Worm (Caenorhabditis elegans) whole organism, L4 larva: ENCODE data around the gene Y75B8A.25.

Experiments
- F10B5.3 ChIP-seq: sonication (generic microtip); optimal IDR thresholded peaks from 2 replicates; lab custom pipeline; 2016; ENCODE audit warnings: mild to moderate bottlenecking, missing genetic modification characterization, missing compliant biosample characterization
- ZK337.2 ChIP-seq: fragments of 200-800 bp; sonication (Bioruptor generic); IDR thresholded peaks from 2 replicates; pipeline ENCODE4 v1.3.6; 2022; ENCODE audit warnings: missing genetic modification reagents, missing genetic modification characterization, missing compliant biosample characterization
- aha-1 ChIP-seq: fragments of 150-350 bp; peaks from one replicate; lab custom pipeline; 2014; ENCODE audit warnings: missing biosample characterization, missing genetic modification characterization
- attf-4 ChIP-seq: sonication (generic microtip); optimal IDR thresholded peaks from 3 replicates; lab custom pipeline; 2017; ENCODE audit warnings: missing biosample characterization, missing genetic modification characterization
- ceh-62 ChIP-seq: sonication (generic microtip); optimal IDR thresholded peaks from 2 replicates; lab custom pipeline; 2017; ENCODE audit warnings: missing biosample characterization, missing genetic modification characterization
- cey-2 ChIP-seq: sonication (generic microtip); optimal IDR thresholded peaks from 3 replicates; lab custom pipeline; 2017; ENCODE audit warnings: missing genetic modification characterization, mild to moderate bottlenecking, missing compliant biosample characterization, antibody characterized with exemption, borderline replicate concordance; ENCODE audit not compliant: insufficient read depth
- daf-12 ChIP-seq: fragments of 150-350 bp; optimal IDR thresholded peaks from 2 replicates; lab custom pipeline; 2014; ENCODE audit warnings: missing biosample characterization, missing genetic modification reagents, missing genetic modification characterization
- daf-16 ChIP-seq, 3 experiments: sonication (generic microtip); optimal IDR thresholded peaks; 2 replicates each; lab custom pipeline; 2016 to 2017; ENCODE audit warnings: missing genetic modification characterization in 3 of 3, missing genetic modification reagents in 3 of 3, mild to moderate bottlenecking in 2 of 3, missing compliant biosample characterization in 2 of 3, missing biosample characterization in 1 of 3, moderate library complexity in 1 of 3
- daf-19 ChIP-seq: fragments of 200-800 bp; sonication (Bioruptor generic); conservative IDR thresholded peaks from 2 replicates; pipeline ENCODE4 v1.3.6; 2022; ENCODE audit warnings: missing genetic modification characterization, missing compliant biosample characterization
- daf-8 ChIP-seq: fragments of 200-800 bp; sonication (Bioruptor generic); IDR thresholded peaks from 2 replicates; pipeline ENCODE4 v1.3.6; 2022; ENCODE audit warnings: missing genetic modification characterization, missing compliant biosample characterization
- dmd-6 ChIP-seq: fragments of 200-800 bp; sonication (Bioruptor generic); IDR thresholded peaks from 2 replicates; pipeline ENCODE4 v1.3.6; 2022; ENCODE audit warnings: missing genetic modification reagents, missing genetic modification characterization, missing compliant biosample characterization
- dmd-8 ChIP-seq: fragments of 200-800 bp; sonication (Bioruptor generic); IDR thresholded peaks from 2 replicates; pipeline ENCODE4 v1.3.6; 2022; ENCODE audit warnings: missing genetic modification characterization, missing compliant biosample characterization
- dpl-1 ChIP-seq: fragments of 150-350 bp; optimal IDR thresholded peaks from 2 replicates; lab custom pipeline; 2014; ENCODE audit warnings: missing biosample characterization, missing genetic modification reagents, missing genetic modification characterization
- duxl-1 ChIP-seq: sonication (generic microtip); optimal IDR thresholded peaks from 2 replicates; lab custom pipeline; 2016; ENCODE audit warnings: mild to moderate bottlenecking, missing genetic modification characterization, moderate library complexity, missing compliant biosample characterization; ENCODE audit not compliant: poor library complexity
- egl-43 ChIP-seq: fragments of 200-800 bp; sonication (Bioruptor generic); IDR thresholded peaks from 2 replicates; pipeline ENCODE4 v1.3.6; 2022; ENCODE audit warnings: missing genetic modification reagents, missing genetic modification characterization, missing compliant biosample characterization
- fos-1 ChIP-seq: fragments of 150-350 bp; optimal IDR thresholded peaks from 2 replicates; lab custom pipeline; 2014; ENCODE audit warnings: missing biosample characterization, missing genetic modification characterization
- hlh-30 ChIP-seq: sonication (generic microtip); optimal IDR thresholded peaks from 2 replicates; lab custom pipeline; 2017; ENCODE audit warnings: antibody characterized with exemption, mild to moderate bottlenecking, missing genetic modification characterization, missing compliant biosample characterization; ENCODE audit not compliant: insufficient read depth
- jun-1 ChIP-seq: fragments of 150-350 bp; optimal IDR thresholded peaks from 2 replicates; lab custom pipeline; 2014; ENCODE audit warnings: missing biosample characterization, missing genetic modification reagents, missing genetic modification characterization
- lim-7 ChIP-seq: fragments of 200-800 bp; sonication (Bioruptor generic); IDR thresholded peaks from 2 replicates; pipeline ENCODE4 v1.3.6; 2022; ENCODE audit warnings: missing genetic modification characterization, missing compliant biosample characterization
- lin-15B ChIP-seq: fragments of 150-350 bp; sonication (generic microtip); optimal IDR thresholded peaks from 3 replicates; lab custom pipeline; 2014; ENCODE audit warnings: missing biosample characterization, missing genetic modification characterization
- lsy-2 ChIP-seq, 2 experiments: fragments of 150-350 bp in 1 of 2; sonication (generic microtip) in 1 of 2; optimal IDR thresholded peaks; 2 replicates each; lab custom pipeline; 2014 to 2017; ENCODE audit warnings: missing biosample characterization in 2 of 2, missing genetic modification characterization in 2 of 2
- madf-5 ChIP-seq, 2 experiments: fragments of 200-800 bp; sonication (Bioruptor generic); IDR thresholded peaks; 2 replicates each; pipeline ENCODE4 v1.3.6; 2022; ENCODE audit warnings: missing compliant biosample characterization in 2 of 2, missing genetic modification characterization in 2 of 2
- madf-9 ChIP-seq: fragments of 200-800 bp; sonication (Bioruptor generic); conservative IDR thresholded peaks from 2 replicates; pipeline ENCODE4 v1.3.6; 2022; ENCODE audit warnings: missing genetic modification reagents, missing genetic modification characterization, missing compliant biosample characterization
- mdt-29 ChIP-seq: fragments of 200-800 bp; sonication (Bioruptor generic); IDR thresholded peaks from 2 replicates; pipeline ENCODE4 v1.3.6; 2022; ENCODE audit warnings: missing genetic modification reagents, missing genetic modification characterization, missing compliant biosample characterization
- mxl-2 ChIP-seq: fragments of 200-800 bp; sonication (Bioruptor generic); conservative IDR thresholded peaks from 2 replicates; pipeline ENCODE4 v1.3.6; 2022; ENCODE audit warnings: missing genetic modification reagents, missing genetic modification characterization, missing compliant biosample characterization
- nhr-10 ChIP-seq: fragments of 150-350 bp; optimal IDR thresholded peaks from 2 replicates; lab custom pipeline; 2014; ENCODE audit warnings: missing biosample characterization, missing genetic modification characterization
- nhr-28 ChIP-seq: fragments of 150-350 bp; optimal IDR thresholded peaks from 2 replicates; lab custom pipeline; 2014; ENCODE audit warnings: missing biosample characterization, missing genetic modification characterization
- nhr-41 ChIP-seq: fragments of 200-800 bp; sonication (Bioruptor generic); IDR thresholded peaks from 2 replicates; pipeline ENCODE4 v1.3.6; 2022; ENCODE audit warnings: missing genetic modification reagents, missing genetic modification characterization, missing compliant biosample characterization
- nhr-48 ChIP-seq: sonication (generic microtip); optimal IDR thresholded peaks from 2 replicates; lab custom pipeline; 2016; ENCODE audit warnings: mild to moderate bottlenecking, missing genetic modification characterization, missing compliant biosample characterization
- nhr-76 ChIP-seq: fragments of 150-350 bp; optimal IDR thresholded peaks from 2 replicates; lab custom pipeline; 2014; ENCODE audit warnings: missing biosample characterization, missing genetic modification characterization
- pqm-1 ChIP-seq: sonication (generic microtip); optimal IDR thresholded peaks from 2 replicates; lab custom pipeline; 2017; ENCODE audit warnings: missing biosample characterization, missing genetic modification characterization
- rbr-2 ChIP-seq: sonication (generic microtip); optimal IDR thresholded peaks from 2 replicates; lab custom pipeline; 2016; ENCODE audit warnings: missing genotype, missing genetic modification characterization, missing compliant biosample characterization
- saeg-2 ChIP-seq: fragments of 200-800 bp; sonication (Bioruptor generic); IDR thresholded peaks from 2 replicates; pipeline ENCODE4 v1.3.6; 2022; ENCODE audit warnings: missing genetic modification reagents, missing genetic modification characterization, missing compliant biosample characterization
- sdz-12 ChIP-seq: fragments of 200-800 bp; sonication (Bioruptor generic); optimal IDR thresholded peaks from 2 replicates; lab custom pipeline; 2018; ENCODE audit warnings: mild to moderate bottlenecking, missing genetic modification characterization, missing compliant biosample characterization
- set-16 ChIP-seq: fragments of 200-800 bp; sonication (Bioruptor generic); IDR thresholded peaks from 2 replicates; pipeline ENCODE4 v1.3.6; 2022; ENCODE audit warnings: missing genetic modification reagents, missing genetic modification characterization, missing compliant biosample characterization
- snpc-4 ChIP-seq: fragments of 150-350 bp; optimal IDR thresholded peaks from 2 replicates; lab custom pipeline; 2014; ENCODE audit warnings: missing biosample characterization, missing genetic modification characterization
- spr-3 ChIP-seq: fragments of 200-800 bp; sonication (Bioruptor generic); optimal IDR thresholded peaks from 2 replicates; lab custom pipeline; 2018; ENCODE audit warnings: mild to moderate bottlenecking, missing genetic modification characterization, missing compliant biosample characterization
- tag-97 ChIP-seq: fragments of 200-800 bp; sonication (Bioruptor generic); IDR thresholded peaks from 2 replicates; pipeline ENCODE4 v1.3.6; 2022; ENCODE audit warnings: missing genetic modification characterization, missing compliant biosample characterization
- unc-62 ChIP-seq, 3 experiments: fragments of 150-350 bp in 1 of 3; sonication (generic microtip); optimal IDR thresholded peaks in 2 of 3; peaks in 1 of 3; 1 replicate in 1 of 3; 2 replicates in 2 of 3; lab custom pipeline; 2014 to 2017; ENCODE audit warnings: missing biosample characterization in 3 of 3, missing genetic modification characterization in 3 of 3, missing genetic modification reagents in 3 of 3, missing genotype in 1 of 3
- zip-11 ChIP-seq: fragments of 200-800 bp; sonication (Bioruptor generic); IDR thresholded peaks from 2 replicates; pipeline ENCODE4 v1.3.6; 2022; ENCODE audit warnings: missing genetic modification characterization, missing compliant biosample characterization
- zip-2 ChIP-seq: fragments of 150-350 bp; optimal IDR thresholded peaks from 2 replicates; lab custom pipeline; 2014; ENCODE audit warnings: missing biosample characterization, missing genetic modification characterization

Gene Y75B8A.25

ce11 chrIII:12292465-12292864 is 18.6 kb downstream of the Y75B8A.25 start:
- TF ChIP-seq ceh-62 (tag; lab: Kevin White, UChicago) (no peak), dpl-1 (GFP tag; lab: Kevin White, UChicago) (no peak), aha-1 (tag; lab: Kevin White, UChicago) (peak; percentile 93), rbr-2 (tag; lab: Kevin White, UChicago) (no peak), attf-4 (no peak), snpc-4 (no peak)

- TF ChIP-seq lim-7 (GFP tag; lab: Robert Waterston, UW) (peak; percentile 58; the same call in 1 of the 2 replicates), set-16 (peak; percentile 52), fos-1 (tag; lab: Kevin White, UChicago) (no peak), egl-43 (GFP tag; lab: Robert Waterston, UW) (no peak), dmd-8 (GFP tag; lab: Robert Waterston, UW) (0 out of 2 replicates have a peak, but pooled peaks have one; percentile 50), lsy-2 (tag; optimal IDR thresholded peaks at IDR 0.05; lab: Kevin White, UChicago) (no peak), nhr-48 (tag; lab: Kevin White, UChicago) (no peak), duxl-1 (tag; lab: Kevin White, UChicago) (no peak), nhr-41 (GFP tag; lab: Robert Waterston, UW) (no peak), madf-9 (GFP tag; lab: Robert Waterston, UW) (no peak), tag-97 (no peak), sdz-12 (GFP tag; lab: Kevin White, UChicago) (no peak), lin-15B (tag; lab: Kevin White, UChicago) (no peak), saeg-2 (no peak), dmd-6 (GFP tag; lab: Robert Waterston, UW) (no peak)
Observed at ce11 chrIII:12297303-12297702, 23.5 kb downstream of the Y75B8A.25 start.

ce11 chrIII:12299259-12299658 is 25.4 kb downstream of the Y75B8A.25 start:
- TF ChIP-seq zip-11 (GFP tag; lab: Robert Waterston, UW) (no peak), daf-19 (GFP tag; lab: Robert Waterston, UW) (no peak), aha-1 (tag; lab: Kevin White, UChicago) (peak; percentile 94), daf-8 (no peak), daf-16 (GFP tag; optimal IDR thresholded peaks at IDR 0.05; lab: Kevin White, UChicago) (no peak), daf-16 (tag; optimal IDR thresholded peaks at IDR 0.05; lab: Kevin White, UChicago) (peak; percentile 1)

- TF ChIP-seq zip-2 (no peak), unc-62 (GFP tag; optimal IDR thresholded peaks at IDR 0.05 in 1 of 2; lab: Kevin White, UChicago) (peak in 1 of 2 experiments; percentile 34), unc-62 (tag; optimal IDR thresholded peaks at IDR 0.05; lab: Kevin White, UChicago) (no peak), mdt-29 (GFP tag; lab: Robert Waterston, UW) (no peak), pqm-1 (tag; lab: Kevin White, UChicago) (no peak), nhr-76 (tag; lab: Kevin White, UChicago) (no peak), cey-2 (tag; lab: Kevin White, UChicago) (no peak), madf-5 (GFP tag; IDR thresholded peaks at IDR 0.05; lab: Robert Waterston, UW) (no peak), nhr-10 (no peak)
Observed at ce11 chrIII:12303084-12303483, 29.2 kb downstream of the Y75B8A.25 start, which contains the start of gene mrp-8. Gene mrp-8, minus strand, starts transcription at chrIII:12303184.

ce11 chrIII:12304805-12305377 is 31.1 kb downstream of the Y75B8A.25 start:
- TF ChIP-seq zip-2 (no peak), daf-12 (no peak), nhr-28 (peak; percentile 15), ZK337.2 (GFP tag; lab: Robert Waterston, UW) (no peak), mxl-2 (GFP tag; lab: Robert Waterston, UW) (no peak), jun-1 (no peak), F10B5.3 (tag; lab: Kevin White, UChicago) (no peak), daf-19 (GFP tag; lab: Robert Waterston, UW) (no peak), nhr-76 (tag; lab: Kevin White, UChicago) (no peak), pqm-1 (tag; lab: Kevin White, UChicago) (no peak), snpc-4 (no peak), spr-3 (no peak), hlh-30 (peak; percentile 49)
- TF ChIP-seq, all 104 proteins: peak for 2
